Fruit fly (Drosophila melanogaster): ENCODE measurements around the gene Hsp68.

Gene Hsp68

dm6 chr3R:24047226-24047976 is 9.7 kb downstream of the Hsp68 start, which contains the start of gene CG5986 (continued):
- TF ChIP-seq emc (GFP tag; optimal IDR thresholded peaks at IDR 0.05) (no peak), lmd (GFP tag; IDR thresholded peaks at IDR 0.05) (no peak), luna (GFP tag; optimal IDR thresholded peaks at IDR 0.05) (no peak), Mad (GFP tag; optimal IDR thresholded peaks at IDR 0.05) (no peak), CG12071 (GFP tag; optimal IDR thresholded peaks at IDR 0.05) (no peak), CG2678 (tag; optimal IDR thresholded peaks at IDR 0.05) (no peak), mam (GFP tag; optimal IDR thresholded peaks at IDR 0.05) (no peak), crol (GFP tag; IDR thresholded peaks at IDR 0.05) (peak; percentile 86), PHDP (tag; optimal IDR thresholded peaks at IDR 0.05) (no peak), usp (GFP tag; optimal IDR thresholded peaks at IDR 0.05) (no peak), Kr (GFP tag; optimal IDR thresholded peaks at IDR 0.05) (no peak), CG7786 (GFP tag; optimal IDR thresholded peaks at IDR 0.05) (no peak), Nf-YC (tag; optimal IDR thresholded peaks at IDR 0.05) (no peak), HmgD (GFP tag; optimal IDR thresholded peaks at IDR 0.05) (no peak), CG18011 (GFP tag; optimal IDR thresholded peaks at IDR 0.05) (no peak), en (GFP tag; optimal IDR thresholded peaks at IDR 0.05) (no peak), eyg (GFP tag; optimal IDR thresholded peaks at IDR 0.05) (no peak), CG18599 (GFP tag; optimal IDR thresholded peaks at IDR 0.05) (peak; percentile 3), sima (GFP tag; optimal IDR thresholded peaks at IDR 0.05) (no peak), pan (optimal IDR thresholded peaks at IDR 0.05) (no peak), pan (GFP tag; optimal IDR thresholded peaks at IDR 0.05 in 1 of 2, IDR thresholded peaks at IDR 0.05 in 1 of 2) (no peak), zfh2 (GFP tag; optimal IDR thresholded peaks at IDR 0.05) (no peak), CG2202 (tag; optimal IDR thresholded peaks at IDR 0.05) (no peak), CG10147 (GFP tag; optimal IDR thresholded peaks at IDR 0.05) (no peak), ac (GFP tag; optimal IDR thresholded peaks at IDR 0.05) (no peak), MBD-R2 (GFP tag; IDR thresholded peaks at IDR 0.05) (peak; percentile 30; the same call in 1 of the 2 replicates), GATAe (GFP tag; conservative IDR thresholded peaks at IDR 0.05) (no peak), Hr39 (optimal IDR thresholded peaks at IDR 0.05) (no peak), CG14014 (GFP tag; IDR thresholded peaks at IDR 0.05) (no peak), CG13424 (tag; optimal IDR thresholded peaks at IDR 0.05) (no peak), CG9876 (GFP tag; optimal IDR thresholded peaks at IDR 0.05) (no peak), CG14050 (GFP tag; IDR thresholded peaks at IDR 0.05) (no peak), disco-r (GFP tag; optimal IDR thresholded peaks at IDR 0.05) (no peak), Dad (GFP tag; optimal IDR thresholded peaks at IDR 0.05) (no peak), amos (GFP tag; IDR thresholded peaks at IDR 0.05; ENCODE audit: partially characterized antibody) (no peak), pho (GFP tag; optimal IDR thresholded peaks at IDR 0.05) (no peak), lilli (GFP tag; optimal IDR thresholded peaks at IDR 0.05) (no peak), CG7963 (GFP tag; IDR thresholded peaks at IDR 0.05; ENCODE audit: partially characterized antibody) (no peak), prd (optimal IDR thresholded peaks at IDR 0.05) (no peak), prd (GFP tag; IDR thresholded peaks at IDR 0.05) (0 out of 3 replicates have a peak, but pooled peaks have one; percentile 20), br (optimal IDR thresholded peaks at IDR 0.05) (no peak), chinmo (GFP tag; IDR thresholded peaks at IDR 0.05; ENCODE audit: partially characterized antibody) (0 out of 4 replicates have a peak, but pooled peaks have one; percentile 39), CG10267 (tag; optimal IDR thresholded peaks at IDR 0.05) (no peak), Side (GFP tag; optimal IDR thresholded peaks at IDR 0.05) (no peak), cg (GFP tag; optimal IDR thresholded peaks at IDR 0.05) (peak; percentile 93), croc (GFP tag; conservative IDR thresholded peaks at IDR 0.05) (no peak), CG30403 (GFP tag; optimal IDR thresholded peaks at IDR 0.05) (no peak), CG10274 (GFP tag; optimal IDR thresholded peaks at IDR 0.05) (no peak), B-H1 (GFP tag; IDR thresholded peaks at IDR 0.05) (no peak), Lhr (GFP tag; optimal IDR thresholded peaks at IDR 0.05) (no peak), Tbp (GFP tag; optimal IDR thresholded peaks at IDR 0.05) (no peak), Doc2 (GFP tag; IDR thresholded peaks at IDR 0.05) (no peak)

All from whole organism, embryonic.